Fruit fly (Drosophila melanogaster) whole organism, wandering third instar larva: ENCODE measurements around the gene Nak.
A peak's percentile ranks its signal among the peaks of the same experiment; 100 is the strongest.

Experiments used
- Abd-B ChIP-seq: fragments of >200 bp; optimal IDR thresholded peaks from 2 replicates; lab custom pipeline; 2017; ENCODE audit warnings: missing biosample characterization, missing genetic modification characterization
- CG32264 ChIP-seq: fragments of 200-800 bp; sonication (Bioruptor generic); optimal IDR thresholded peaks from 2 replicates; lab custom pipeline; 2016; ENCODE audit warnings: missing biosample characterization, missing genetic modification characterization
- CG9705 ChIP-seq: fragments of 200-800 bp; sonication (Bioruptor generic); optimal IDR thresholded peaks from 2 replicates; lab custom pipeline; 2018; ENCODE audit warnings: missing biosample characterization, mild to moderate bottlenecking, missing genetic modification characterization
- CrebA ChIP-seq: fragments of 200-800 bp; sonication (Bioruptor generic); optimal IDR thresholded peaks from 2 replicates; lab custom pipeline; 2016; ENCODE audit warnings: missing biosample characterization, mild to moderate bottlenecking, missing genetic modification characterization, borderline replicate concordance
- Dfd ChIP-seq: fragments of >200 bp; optimal IDR thresholded peaks from 2 replicates; lab custom pipeline; 2017; ENCODE audit warnings: missing biosample characterization, missing genetic modification characterization
- Dif ChIP-seq: fragments of 200-275, 200-300 bp; sonication (Bioruptor generic); optimal IDR thresholded peaks from 2 replicates; lab custom pipeline; 2018; ENCODE audit warnings: missing biosample characterization, missing genetic modification characterization; ENCODE audit not compliant: partially characterized antibody
- GATAd ChIP-seq: sonication (Bioruptor generic); optimal IDR thresholded peaks from 2 replicates; lab custom pipeline; 2016; ENCODE audit warnings: missing biosample characterization, missing genetic modification characterization
- HLH106 ChIP-seq: fragments of 200-800 bp; optimal IDR thresholded peaks from 3 replicates; lab custom pipeline; 2019; ENCODE audit warnings: missing biosample characterization, mild to moderate bottlenecking, missing genetic modification characterization, moderate library complexity
- Hnf4 ChIP-seq: fragments of 200-800 bp; sonication (Bioruptor generic); optimal IDR thresholded peaks from 2 replicates; lab custom pipeline; 2016; ENCODE audit warnings: missing biosample characterization, mild to moderate bottlenecking, missing genetic modification characterization
- Hr78 ChIP-seq: fragments of >200 bp; optimal IDR thresholded peaks from 2 replicates; lab custom pipeline; 2017; ENCODE audit warnings: missing biosample characterization, missing genetic modification characterization
- Hr83 ChIP-seq: fragments of 200-300 bp; sonication (Bioruptor generic); optimal IDR thresholded peaks from 2 replicates; lab custom pipeline; 2016; ENCODE audit warnings: missing biosample characterization, mild to moderate bottlenecking, missing genetic modification characterization, moderate library complexity; ENCODE audit not compliant: poor library complexity, severe bottlenecking
- Jra ChIP-seq: sonication (Bioruptor generic); optimal IDR thresholded peaks from 2 replicates; lab custom pipeline; 2016; ENCODE audit warnings: missing biosample characterization, missing genetic modification characterization
- Mio ChIP-seq: sonication (Bioruptor generic); optimal IDR thresholded peaks from 2 replicates; lab custom pipeline; 2016; ENCODE audit warnings: missing biosample characterization, missing genetic modification characterization
- Myc ChIP-seq: fragments of >200 bp; optimal IDR thresholded peaks from 2 replicates; lab custom pipeline; 2017
- N ChIP-seq: fragments of >200 bp; optimal IDR thresholded peaks from 2 replicates; lab custom pipeline; 2018; ENCODE audit warnings: missing biosample characterization, missing external identifiers, missing genetic modification characterization
- OdsH ChIP-seq: fragments of 200-800 bp; sonication (Bioruptor generic); optimal IDR thresholded peaks from 2 replicates; lab custom pipeline; 2016; ENCODE audit warnings: missing biosample characterization, mild to moderate bottlenecking, missing genetic modification characterization
- Rel ChIP-seq, 2 experiments: fragments of 200-800 bp; sonication (Bioruptor generic) in 1 of 2; optimal IDR thresholded peaks; 2 replicates in 1 of 2; 3 replicates in 1 of 2; lab custom pipeline; 2016 to 2019; ENCODE audit warnings: mild to moderate bottlenecking in 2 of 2, missing biosample characterization in 2 of 2, missing genetic modification characterization in 2 of 2, moderate library complexity in 1 of 2
- Sp1 ChIP-seq: fragments of 200-800 bp; sonication (Bioruptor generic); optimal IDR thresholded peaks from 3 replicates; lab custom pipeline; 2019; ENCODE audit warnings: missing biosample characterization, mild to moderate bottlenecking, missing genetic modification characterization, moderate library complexity
- Vsx2 ChIP-seq: fragments of 200-300, 225-300 bp; sonication (Bioruptor generic); optimal IDR thresholded peaks from 2 replicates; lab custom pipeline; 2018; ENCODE audit warnings: missing biosample characterization, missing genetic modification characterization; ENCODE audit not compliant: partially characterized antibody
- br ChIP-seq: fragments of 200-800 bp; sonication (Bioruptor generic); optimal IDR thresholded peaks from 2 replicates; lab custom pipeline; 2016; ENCODE audit warnings: missing biosample characterization, missing genetic modification characterization
- brk ChIP-seq: fragments of 200-800 bp; sonication (Bioruptor generic); optimal IDR thresholded peaks from 2 replicates; lab custom pipeline; 2016; ENCODE audit warnings: missing biosample characterization, mild to moderate bottlenecking, missing genetic modification characterization
- dl ChIP-seq, 2 experiments: fragments of 175-275, 200-275 bp in 1 of 2; fragments of 200-275 bp in 1 of 2; sonication (Bioruptor generic); optimal IDR thresholded peaks; lab custom pipeline; 2018; ENCODE audit warnings: mild to moderate bottlenecking in 2 of 2, missing biosample characterization in 2 of 2, missing genetic modification characterization in 2 of 2, moderate library complexity in 2 of 2; ENCODE audit not compliant: partially characterized antibody in 2 of 2, insufficient read depth in 1 of 2
- dmrt93B ChIP-seq: fragments of 200-800 bp; sonication (Bioruptor generic); optimal IDR thresholded peaks from 2 replicates; lab custom pipeline; 2018; ENCODE audit warnings: missing biosample characterization, mild to moderate bottlenecking, missing genetic modification characterization
- dsf ChIP-seq: sonication (Bioruptor generic); optimal IDR thresholded peaks from 2 replicates; lab custom pipeline; 2016; ENCODE audit warnings: missing biosample characterization, missing genetic modification characterization, borderline replicate concordance
- ey ChIP-seq: fragments of 200-800 bp; sonication (Bioruptor generic); optimal IDR thresholded peaks from 2 replicates; lab custom pipeline; 2016; ENCODE audit warnings: missing biosample characterization, missing genetic modification characterization
- foxo ChIP-seq, 2 experiments: fragments of 200-800 bp; sonication (Bioruptor generic); optimal IDR thresholded peaks; 2 replicates in 1 of 2; 3 replicates in 1 of 2; lab custom pipeline; 2016 to 2017; ENCODE audit warnings: missing biosample characterization in 2 of 2, missing genetic modification characterization in 2 of 2
- fru ChIP-seq: fragments of 200-800 bp; sonication (Bioruptor generic); optimal IDR thresholded peaks from 3 replicates; lab custom pipeline; 2016; ENCODE audit warnings: missing biosample characterization, mild to moderate bottlenecking, missing genetic modification characterization
- h ChIP-seq: fragments of 200-800 bp; sonication (Bioruptor generic); optimal IDR thresholded peaks from 3 replicates; lab custom pipeline; 2016; ENCODE audit warnings: missing biosample characterization, mild to moderate bottlenecking, missing genetic modification characterization
- jim ChIP-seq: fragments of 175-275, 200-325 bp; sonication (Bioruptor generic); optimal IDR thresholded peaks from 2 replicates; lab custom pipeline; 2016; ENCODE audit warnings: missing biosample characterization, mild to moderate bottlenecking, missing genetic modification characterization
- lola ChIP-seq: fragments of >200 bp; optimal IDR thresholded peaks from 2 replicates; lab custom pipeline; 2017; ENCODE audit warnings: missing biosample characterization, missing genetic modification characterization
- pan ChIP-seq: fragments of >200 bp; optimal IDR thresholded peaks from 2 replicates; lab custom pipeline; 2017
- psq ChIP-seq: fragments of 200-800 bp; sonication (Bioruptor generic); optimal IDR thresholded peaks from 3 replicates; lab custom pipeline; 2017; ENCODE audit warnings: missing biosample characterization, mild to moderate bottlenecking, missing genetic modification characterization, moderate library complexity
- rgr ChIP-seq: fragments of 200-800 bp; sonication (Bioruptor generic); optimal IDR thresholded peaks from 3 replicates; lab custom pipeline; 2016; ENCODE audit warnings: missing biosample characterization, mild to moderate bottlenecking, missing genetic modification characterization
- sage ChIP-seq: fragments of 200-800 bp; sonication (Bioruptor generic); optimal IDR thresholded peaks from 2 replicates; lab custom pipeline; 2016; ENCODE audit warnings: missing biosample characterization, mild to moderate bottlenecking, missing genetic modification characterization
- sv ChIP-seq: fragments of 200-800 bp; sonication (Bioruptor generic); optimal IDR thresholded peaks from 3 replicates; lab custom pipeline; 2016; ENCODE audit warnings: missing biosample characterization, missing genetic modification characterization
- tai ChIP-seq: sonication (Bioruptor generic); optimal IDR thresholded peaks from 2 replicates; lab custom pipeline; 2016; ENCODE audit warnings: missing biosample characterization, missing genetic modification characterization
- usp ChIP-seq: fragments of >200 bp; optimal IDR thresholded peaks from 2 replicates; lab custom pipeline; 2017; ENCODE audit warnings: missing biosample characterization, missing genetic modification characterization
- woc ChIP-seq: sonication (Bioruptor generic); optimal IDR thresholded peaks from 2 replicates; lab custom pipeline; 2016; ENCODE audit warnings: missing biosample characterization, mild to moderate bottlenecking, missing genetic modification characterization

The Nak gene

DNA sequence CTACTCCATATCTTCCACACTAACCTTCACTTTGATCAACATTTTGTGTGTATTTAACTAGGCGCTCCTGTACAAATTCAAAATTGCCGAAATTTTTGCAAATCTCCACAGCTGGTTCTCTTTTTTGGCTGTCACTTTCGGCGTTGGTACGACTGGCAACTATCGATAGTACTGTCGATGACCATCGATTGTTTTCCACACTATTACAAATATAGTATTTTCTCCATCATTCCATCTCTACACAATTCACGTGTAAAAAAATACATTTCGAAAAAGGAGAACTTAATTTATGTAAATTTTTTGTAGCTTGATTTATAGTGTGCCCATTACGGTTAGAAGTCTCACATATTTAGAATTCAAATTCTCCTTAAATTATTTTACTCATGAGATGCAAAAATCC is 16.9 kb downstream of the Nak start, which contains the start of gene Nedd8:
TSS of gene Nedd8 (minus strand) at position 164 of the 400 bp plus-strand sequence.
- TF ChIP-seq pan (lab: Kevin White, UChicago) (no peak), brk (peak; percentile 74), dsf (GFP tag; lab: Kevin White, UChicago) (peak; percentile 4), CG32264 (no peak), usp (GFP tag; lab: Kevin White, UChicago) (no peak), foxo (GFP tag; optimal IDR thresholded peaks at IDR 0.05; lab: Kevin White, UChicago) (no peak), CrebA (GFP tag; lab: Kevin White, UChicago) (no peak), Hr83 (GFP tag; lab: Kevin White, UChicago) (peak; percentile 10), dmrt93B (GFP tag; lab: Kevin White, UChicago) (no peak), Myc (no peak), CG9705 (GFP tag; lab: Kevin White, UChicago) (no peak), Sp1 (GFP tag; lab: Kevin White, UChicago) (no peak), br (GFP tag; lab: Kevin White, UChicago) (no peak), Vsx2 (no peak), Jra (GFP tag; lab: Kevin White, UChicago) (peak; percentile 33), sv (no peak), psq (GFP tag; lab: Kevin White, UChicago) (no peak), Mio (no peak), HLH106 (tag; lab: Kevin White, UChicago) (no peak), tai (no peak), h (no peak), ey (GFP tag; lab: Kevin White, UChicago) (no peak), Hr78 (GFP tag; lab: Kevin White, UChicago) (no peak), fru (GFP tag; lab: Kevin White, UChicago) (no peak), Dfd (no peak), jim (GFP tag; lab: Kevin White, UChicago) (no peak), Rel (GFP tag; optimal IDR thresholded peaks at IDR 0.05; lab: Kevin White, UChicago) (no peak), Rel (tag; optimal IDR thresholded peaks at IDR 0.05; lab: Kevin White, UChicago) (peak; percentile 25), woc (GFP tag; lab: Kevin White, UChicago) (no peak), OdsH (GFP tag; lab: Kevin White, UChicago) (no peak), GATAd (GFP tag; lab: Kevin White, UChicago) (no peak), Hnf4 (GFP tag; lab: Kevin White, UChicago) (peak; percentile 48), N (GFP tag; lab: Kevin White, UChicago) (no peak), Abd-B (no peak), lola (GFP tag; lab: Kevin White, UChicago) (no peak), dl (GFP tag; optimal IDR thresholded peaks at IDR 0.05; lab: Kevin White, UChicago; ENCODE audit: insufficient read depth in 1 of 2, partially characterized antibody in 2 of 2) (no peak), rgr (GFP tag; lab: Kevin White, UChicago) (peak; percentile 23), sage (GFP tag; lab: Kevin White, UChicago) (no peak), Dif (GFP tag; lab: Kevin White, UChicago) (no peak)
- TF ChIP-seq, all 38 proteins: peak for 7

DNA sequence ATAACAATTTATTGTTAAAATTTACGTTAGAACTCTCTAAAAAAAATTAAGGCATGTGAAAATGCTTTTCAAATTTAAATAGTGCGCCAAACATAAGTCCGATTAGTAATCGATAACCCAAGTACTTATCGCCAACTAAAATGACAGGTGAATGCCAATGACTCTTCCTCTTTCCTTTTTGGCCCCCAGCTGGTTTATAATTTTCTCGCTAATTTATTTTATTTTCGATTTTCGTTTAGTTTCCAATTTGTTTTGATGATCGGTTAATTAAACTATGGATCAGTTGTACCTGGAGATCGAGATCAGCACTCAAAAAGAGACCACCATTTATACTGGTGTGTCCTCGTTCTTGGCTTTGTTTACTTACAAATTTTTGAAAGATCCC is 19.8 kb downstream of the Nak start, which contains the start of gene CG10428:
TSS of gene CG10428 (plus strand) at position 161 of the 385 bp plus-strand sequence.
- TF ChIP-seq Myc (peak; percentile 14), dsf (GFP tag; lab: Kevin White, UChicago) (no peak), rgr (GFP tag; lab: Kevin White, UChicago) (no peak)

DNA sequence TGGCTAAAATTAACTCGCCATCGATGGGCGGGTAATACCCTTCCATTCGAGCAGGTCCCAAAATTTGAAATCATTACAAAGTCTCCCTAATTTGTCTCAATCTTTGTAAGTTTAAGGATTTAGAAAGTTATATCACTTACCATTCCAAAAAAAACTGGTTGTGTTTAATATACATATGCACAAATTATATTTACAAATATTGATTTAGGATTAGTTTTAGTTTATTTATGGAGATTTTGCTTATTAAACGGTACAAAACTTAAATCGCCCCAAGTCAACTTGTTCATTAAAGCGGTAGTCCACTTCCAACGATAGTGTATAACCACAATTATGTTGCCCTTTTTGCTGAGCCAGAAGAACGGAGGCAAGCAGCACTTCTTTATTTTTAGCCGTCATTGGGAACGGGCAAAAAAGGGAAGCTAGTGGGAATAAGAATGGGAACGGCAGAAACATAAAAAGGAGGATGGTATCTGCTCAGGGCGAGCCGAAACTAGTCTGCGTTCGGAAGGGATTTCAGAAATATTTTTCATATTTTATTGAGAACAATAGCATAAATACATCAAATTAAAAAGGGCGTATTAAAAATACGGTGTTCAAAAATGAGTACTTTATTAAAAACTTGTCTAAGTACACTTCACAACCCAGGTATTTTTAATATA is 20.4 kb downstream of the Nak start:
- TF ChIP-seq fru (GFP tag; lab: Kevin White, UChicago) (peak; percentile 68), CG9705 (GFP tag; lab: Kevin White, UChicago) (peak; percentile 46), Jra (GFP tag; lab: Kevin White, UChicago) (peak; percentile 27), sage (GFP tag; lab: Kevin White, UChicago) (no peak), foxo (GFP tag; optimal IDR thresholded peaks at IDR 0.05; lab: Kevin White, UChicago) (peak in 1 of 2 experiments; percentile 81), br (GFP tag; lab: Kevin White, UChicago) (peak; percentile 84), HLH106 (tag; lab: Kevin White, UChicago) (peak; percentile 83), rgr (GFP tag; lab: Kevin White, UChicago) (peak; percentile 68), OdsH (GFP tag; lab: Kevin White, UChicago) (peak; percentile 83), lola (GFP tag; lab: Kevin White, UChicago) (no peak), sv (no peak), woc (GFP tag; lab: Kevin White, UChicago) (peak; percentile 95), psq (GFP tag; lab: Kevin White, UChicago) (peak; percentile 84), Hr78 (GFP tag; lab: Kevin White, UChicago) (no peak), Hnf4 (GFP tag; lab: Kevin White, UChicago) (peak; percentile 70), dmrt93B (GFP tag; lab: Kevin White, UChicago) (peak; percentile 56), CG32264 (peak; percentile 11), ey (GFP tag; lab: Kevin White, UChicago) (peak; percentile 80), Sp1 (GFP tag; lab: Kevin White, UChicago) (peak; percentile 83), GATAd (GFP tag; lab: Kevin White, UChicago) (no peak), dsf (GFP tag; lab: Kevin White, UChicago) (peak; percentile 6), h (peak; percentile 85)
